Worm (Caenorhabditis elegans) whole organism, L4 larva: ENCODE measurements around the gene nhr-76.

ENCODE experiments used
- D1046.2 ChIP-seq: fragments of 200-800 bp; sonication (Bioruptor generic); IDR thresholded peaks from 2 replicates; pipeline ENCODE4 v1.3.6; 2022; ENCODE audit warnings: missing genetic modification characterization, missing compliant biosample characterization
- F49E8.2 ChIP-seq: sonication (generic microtip); optimal IDR thresholded peaks from 2 replicates; lab custom pipeline; 2016; ENCODE audit warnings: missing compliant biosample characterization, mild to moderate bottlenecking, missing genetic modification characterization, borderline replicate concordance
- lim-7 ChIP-seq: fragments of 200-800 bp; sonication (Bioruptor generic); IDR thresholded peaks from 2 replicates; pipeline ENCODE4 v1.3.6; 2022; ENCODE audit warnings: missing genetic modification characterization, missing compliant biosample characterization
- lsy-2 ChIP-seq, 2 experiments: fragments of 150-350 bp in 1 of 2; sonication (generic microtip) in 1 of 2; optimal IDR thresholded peaks; 2 replicates each; lab custom pipeline; 2014 to 2017; ENCODE audit warnings: missing biosample characterization in 2 of 2, missing genetic modification characterization in 2 of 2
- mxl-3 ChIP-seq: fragments of 200-800 bp; sonication (Bioruptor generic); optimal IDR thresholded peaks from 2 replicates; lab custom pipeline; 2018; ENCODE audit warnings: mild to moderate bottlenecking, missing genetic modification characterization, missing compliant biosample characterization
- saeg-2 ChIP-seq: fragments of 200-800 bp; sonication (Bioruptor generic); IDR thresholded peaks from 2 replicates; pipeline ENCODE4 v1.3.6; 2022; ENCODE audit warnings: missing genetic modification reagents, missing genetic modification characterization, missing compliant biosample characterization
- snpc-4 ChIP-seq: fragments of 150-350 bp; optimal IDR thresholded peaks from 2 replicates; lab custom pipeline; 2014; ENCODE audit warnings: missing biosample characterization, missing genetic modification characterization
- unc-130 ChIP-seq: sonication (generic microtip); optimal IDR thresholded peaks from 2 replicates; lab custom pipeline; 2016; ENCODE audit warnings: missing genetic modification reagents, missing genetic modification characterization, missing compliant biosample characterization
- zag-1 ChIP-seq: fragments of 150-350 bp; optimal IDR thresholded peaks from 2 replicates; lab custom pipeline; 2014; ENCODE audit warnings: missing biosample characterization, missing genetic modification characterization

DNA sequence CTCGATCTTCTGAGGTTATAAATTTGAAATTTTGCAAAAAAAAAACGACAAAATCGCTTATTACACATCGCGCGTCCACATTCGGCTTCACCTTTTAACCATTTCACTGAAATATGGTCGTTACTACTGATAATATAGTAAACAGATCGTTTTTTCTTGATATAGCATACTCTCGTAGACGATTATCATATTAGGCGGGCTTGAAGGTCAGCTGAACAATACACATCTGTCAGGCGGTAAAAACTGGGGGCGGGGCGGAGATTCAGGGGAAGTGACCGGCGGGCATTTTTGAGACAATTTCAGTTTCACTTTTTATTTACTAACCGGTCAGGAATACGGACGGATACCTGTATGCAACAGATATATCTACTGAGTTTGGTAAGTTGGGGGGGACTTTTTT is 12.1 kb upstream of the nhr-76 start, which contains the start of gene C18H7.1:
- TF ChIP-seq snpc-4 (tag; lab: Kevin White, UChicago) (no peak), mxl-3 (GFP tag; lab: Kevin White, UChicago) (no peak), D1046.2 (GFP tag; lab: Robert Waterston, UW) (no peak), unc-130 (GFP tag; lab: Kevin White, UChicago) (no peak), lim-7 (GFP tag; lab: Robert Waterston, UW) (no peak), zag-1 (no peak), F49E8.2 (tag; lab: Kevin White, UChicago) (no peak), lsy-2 (tag; optimal IDR thresholded peaks at IDR 0.05; lab: Kevin White, UChicago) (no peak), saeg-2 (GFP tag; lab: Robert Waterston, UW) (no peak)
